In genomic region chr3L:19024800-19025199, dm6 we compare ENCODE assay signal across 3 fruit fly cellular contexts.
TF ChIP-seq lines count a peak whose summit lies in the region.

No protein-coding gene starts in this region.

TF ChIP-seq in whole organism, embryonic, 481 proteins besides CTCF, POLR2A, EP300 and RAD21 (continued from another document and continues in another):
- TF ChIP-seq CG17385 (GFP tag; optimal IDR thresholded peaks at IDR 0.05; lab: Kevin White, UChicago) (peak; percentile 73), CG32532 (GFP tag; IDR thresholded peaks at IDR 0.05; lab: Robert Waterston, UW) (peak; percentile 74; the same call in 1 of the 2 replicates), CG11456 (GFP tag; IDR thresholded peaks at IDR 0.05; lab: Robert Waterston, UW) (peak; percentile 57; the same call in 1 of the 3 replicates), TFAM (GFP tag; optimal IDR thresholded peaks at IDR 0.05; lab: Kevin White, UChicago) (no peak), fd3F (GFP tag; optimal IDR thresholded peaks at IDR 0.05; lab: Kevin White, UChicago) (peak; percentile 3), D19A (tag; optimal IDR thresholded peaks at IDR 0.05; lab: Kevin White, UChicago) (peak; percentile 81), unc-4 (GFP tag; IDR thresholded peaks at IDR 0.05; lab: Robert Waterston, UW; ENCODE audit: partially characterized antibody) (no peak), CG3281 (GFP tag; optimal IDR thresholded peaks at IDR 0.05; lab: Kevin White, UChicago) (peak; percentile 61), lab (GFP tag; optimal IDR thresholded peaks at IDR 0.05; lab: Kevin White, UChicago) (peak; percentile 84), ash1 (GFP tag; optimal IDR thresholded peaks at IDR 0.05; lab: Kevin White, UChicago) (no peak), Usf (GFP tag; optimal IDR thresholded peaks at IDR 0.05; lab: Kevin White, UChicago) (peak; percentile 38), CG14050 (GFP tag; IDR thresholded peaks at IDR 0.05; lab: Robert Waterston, UW) (peak; percentile 52; the same call in 1 of the 3 replicates), Hsf (GFP tag; optimal IDR thresholded peaks at IDR 0.05; lab: Kevin White, UChicago) (peak; percentile 82), Mad (GFP tag; optimal IDR thresholded peaks at IDR 0.05; lab: Kevin White, UChicago) (peak; percentile 72), CG30403 (GFP tag; optimal IDR thresholded peaks at IDR 0.05; lab: Kevin White, UChicago) (peak; percentile 56), sr (GFP tag; IDR thresholded peaks at IDR 0.05; lab: Robert Waterston, UW) (0 out of 3 replicates have a peak, but pooled peaks have one; percentile 40), oc (tag; optimal IDR thresholded peaks at IDR 0.05; lab: Kevin White, UChicago) (peak; percentile 70), dmrt11E (tag; optimal IDR thresholded peaks at IDR 0.05; lab: Kevin White, UChicago) (peak; percentile 90), lov (optimal IDR thresholded peaks at IDR 0.05; lab: Kevin White, UChicago) (no peak), lov (GFP tag; IDR thresholded peaks at IDR 0.05; lab: Robert Waterston, UW) (peak; percentile 92), fd64A (GFP tag; optimal IDR thresholded peaks at IDR 0.05; lab: Kevin White, UChicago) (peak; percentile 60), rib (GFP tag; IDR thresholded peaks at IDR 0.05; lab: Robert Waterston, UW) (no peak), CG2712 (tag; optimal IDR thresholded peaks at IDR 0.05; lab: Kevin White, UChicago) (peak; percentile 90), CG2120 (GFP tag; optimal IDR thresholded peaks at IDR 0.05; lab: Kevin White, UChicago) (peak; percentile 57), Hmx (GFP tag; optimal IDR thresholded peaks at IDR 0.05; lab: Kevin White, UChicago) (no peak), ab (GFP tag; optimal IDR thresholded peaks at IDR 0.05; lab: Kevin White, UChicago) (peak; percentile 19), sim (GFP tag; IDR thresholded peaks at IDR 0.05; lab: Robert Waterston, UW) (peak; percentile 80), CG7372 (GFP tag; IDR thresholded peaks at IDR 0.05; lab: Robert Waterston, UW) (0 out of 2 replicates have a peak, but pooled peaks have one; percentile 30), CG7745 (tag; optimal IDR thresholded peaks at IDR 0.05; lab: Kevin White, UChicago) (no peak), Tbp (GFP tag; optimal IDR thresholded peaks at IDR 0.05; lab: Kevin White, UChicago) (no peak), Camta (GFP tag; optimal IDR thresholded peaks at IDR 0.05; lab: Kevin White, UChicago) (peak; percentile 65), Deaf1 (tag; optimal IDR thresholded peaks at IDR 0.05; lab: Kevin White, UChicago) (peak; percentile 45), klu (GFP tag; IDR thresholded peaks at IDR 0.05; lab: Robert Waterston, UW) (peak; percentile 51; the same call in 1 of the 2 replicates), so (GFP tag; IDR thresholded peaks at IDR 0.05; lab: Robert Waterston, UW) (peak; percentile 79; the same call in 2 of the 3 replicates), yki (optimal IDR thresholded peaks at IDR 0.05; lab: Kevin White, UChicago) (no peak), sens (GFP tag; lab: Kevin White, UChicago) (peak; percentile 98), emc (GFP tag; optimal IDR thresholded peaks at IDR 0.05; lab: Kevin White, UChicago) (no peak), bigmax (GFP tag; optimal IDR thresholded peaks at IDR 0.05; lab: Kevin White, UChicago) (no peak), shn (GFP tag; optimal IDR thresholded peaks at IDR 0.05; lab: Kevin White, UChicago) (peak; percentile 70), Ptx1 (GFP tag; IDR thresholded peaks at IDR 0.05; lab: Robert Waterston, UW) (peak; percentile 73), Spps (tag; optimal IDR thresholded peaks at IDR 0.05; lab: Kevin White, UChicago) (peak; percentile 79), ara (GFP tag; IDR thresholded peaks at IDR 0.05; lab: Robert Waterston, UW) (peak; percentile 92), CG15011 (GFP tag; optimal IDR thresholded peaks at IDR 0.05; lab: Kevin White, UChicago) (peak; percentile 43)

TF ChIP-seq in whole organism, prepupa, 60 proteins besides CTCF, POLR2A, EP300 and RAD21 (continued from another document):
- peak; percentile 55 for TF ChIP-seq acj6 (GFP tag; optimal IDR thresholded peaks at IDR 0.05; lab: Kevin White, UChicago)
- TF ChIP-seq dsx (GFP tag; optimal IDR thresholded peaks at IDR 0.05; lab: Kevin White, UChicago; ENCODE audit: poor library complexity, severe bottlenecking): no peak
- peak in 1 of 2 experiments; percentile 33 for TF ChIP-seq ss (GFP tag; optimal IDR thresholded peaks at IDR 0.05; lab: Kevin White, UChicago)
- TF ChIP-seq CG8119 (GFP tag; IDR thresholded peaks at IDR 0.05; lab: Robert Waterston, UW): no peak
- peak; percentile 38 for TF ChIP-seq CG6854 (GFP tag; optimal IDR thresholded peaks at IDR 0.05; lab: Kevin White, UChicago)
- TF ChIP-seq eg (GFP tag; IDR thresholded peaks at IDR 0.05; lab: Robert Waterston, UW): peak; percentile 43; the same call in 1 of the 3 replicates
- TF ChIP-seq Blimp-1 (GFP tag; optimal IDR thresholded peaks at IDR 0.05; lab: Kevin White, UChicago): peak; percentile 29
- no peak for TF ChIP-seq CG9139 (GFP tag; optimal IDR thresholded peaks at IDR 0.05; lab: Kevin White, UChicago)
- TF ChIP-seq Sox102F (GFP tag; optimal IDR thresholded peaks at IDR 0.05; lab: Kevin White, UChicago): peak; percentile 76
- peak; percentile 50 for TF ChIP-seq CG34406 (GFP tag; optimal IDR thresholded peaks at IDR 0.05; lab: Kevin White, UChicago)
- peak; percentile 77 for TF ChIP-seq cyc (GFP tag; optimal IDR thresholded peaks at IDR 0.05; lab: Kevin White, UChicago)
- TF ChIP-seq CG7368 (GFP tag; optimal IDR thresholded peaks at IDR 0.05; lab: Kevin White, UChicago): peak; percentile 54
- peak; percentile 85 for TF ChIP-seq svp (GFP tag; lab: Kevin White, UChicago)
- peak; percentile 24 for TF ChIP-seq Ets96B (tag; optimal IDR thresholded peaks at IDR 0.05; lab: Kevin White, UChicago)
- TF ChIP-seq net (GFP tag; optimal IDR thresholded peaks at IDR 0.05; lab: Kevin White, UChicago): peak; percentile 8
- TF ChIP-seq CG8319 (GFP tag; optimal IDR thresholded peaks at IDR 0.05; lab: Kevin White, UChicago): peak; percentile 39
- TF ChIP-seq vri (GFP tag; optimal IDR thresholded peaks at IDR 0.05; lab: Kevin White, UChicago): peak; percentile 53
- TF ChIP-seq CG10631 (GFP tag; optimal IDR thresholded peaks at IDR 0.05; lab: Kevin White, UChicago): peak; percentile 5
- TF ChIP-seq fkh (GFP tag; optimal IDR thresholded peaks at IDR 0.05; lab: Kevin White, UChicago): no peak
- peak; percentile 19 for TF ChIP-seq Eip75B (GFP tag; optimal IDR thresholded peaks at IDR 0.05; lab: Kevin White, UChicago)
- TF ChIP-seq Sox14 (GFP tag; optimal IDR thresholded peaks at IDR 0.05; lab: Kevin White, UChicago): peak; percentile 46
- TF ChIP-seq CG1621 (tag; optimal IDR thresholded peaks at IDR 0.05; lab: Kevin White, UChicago): peak; percentile 7
- TF ChIP-seq dac (GFP tag; optimal IDR thresholded peaks at IDR 0.05; lab: Kevin White, UChicago): no peak
- no peak for TF ChIP-seq CG4318 (GFP tag; optimal IDR thresholded peaks at IDR 0.05; lab: Kevin White, UChicago)
- TF ChIP-seq fd85E (GFP tag; optimal IDR thresholded peaks at IDR 0.05; lab: Kevin White, UChicago): no peak
- TF ChIP-seq pdm3 (GFP tag; optimal IDR thresholded peaks at IDR 0.05; lab: Kevin White, UChicago): peak; percentile 8
- TF ChIP-seq lz (GFP tag; optimal IDR thresholded peaks at IDR 0.05; lab: Kevin White, UChicago): peak; percentile 46
- peak; percentile 49 for TF ChIP-seq CG8632 (GFP tag; optimal IDR thresholded peaks at IDR 0.05; lab: Kevin White, UChicago)
- TF ChIP-seq CG11294 (GFP tag; IDR thresholded peaks at IDR 0.05; lab: Robert Waterston, UW): no peak
- no peak for TF ChIP-seq Lpt (GFP tag; optimal IDR thresholded peaks at IDR 0.05; lab: Kevin White, UChicago)
- TF ChIP-seq Smox (GFP tag; optimal IDR thresholded peaks at IDR 0.05; lab: Kevin White, UChicago): peak; percentile 66
- TF ChIP-seq CG16779 (tag; optimal IDR thresholded peaks at IDR 0.05; lab: Kevin White, UChicago): no peak
- TF ChIP-seq Ets21C (GFP tag; optimal IDR thresholded peaks at IDR 0.05; lab: Kevin White, UChicago): no peak
- TF ChIP-seq Hr39 (GFP tag; optimal IDR thresholded peaks at IDR 0.05; lab: Kevin White, UChicago): peak; percentile 68
- TF ChIP-seq CG3919 (GFP tag; optimal IDR thresholded peaks at IDR 0.05; lab: Kevin White, UChicago): peak; percentile 72
- peak; percentile 26 for TF ChIP-seq Sox15 (GFP tag; optimal IDR thresholded peaks at IDR 0.05; lab: Kevin White, UChicago)
- TF ChIP-seq CG6163 (GFP tag; IDR thresholded peaks at IDR 0.05; lab: Robert Waterston, UW): peak; percentile 79

TF ChIP-seq in whole organism, wandering third instar larva, 38 proteins besides CTCF, POLR2A, EP300 and RAD21 (continued from another document):
- TF ChIP-seq Hr78 (GFP tag; optimal IDR thresholded peaks at IDR 0.05; lab: Kevin White, UChicago) (no peak), dsf (GFP tag; optimal IDR thresholded peaks at IDR 0.05; lab: Kevin White, UChicago; ENCODE audit: borderline replicate concordance) (no peak), lola (GFP tag; optimal IDR thresholded peaks at IDR 0.05; lab: Kevin White, UChicago) (no peak), jim (GFP tag; optimal IDR thresholded peaks at IDR 0.05; lab: Kevin White, UChicago) (no peak), foxo (GFP tag; optimal IDR thresholded peaks at IDR 0.05; lab: Kevin White, UChicago) (peak in 1 of 2 experiments; percentile 60)
